Worm (Caenorhabditis elegans): ENCODE measurements around the gene sip-1.

sip-1 gene

ce11 chrIII:10470927-10471326, 35.7 kb downstream of the sip-1 start, which contains the start of gene cul-1:
TSS of gene cul-1 (plus strand) at chrIII:10471237.
- TF ChIP-seq mab-5 (tag; optimal IDR thresholded peaks at IDR 0.05) = no peak
- TF ChIP-seq nhr-12 (tag; optimal IDR thresholded peaks at IDR 0.05) = no peak
- TF ChIP-seq hlh-1 (tag; optimal IDR thresholded peaks at IDR 0.05) = peak; percentile 43

DNA sequence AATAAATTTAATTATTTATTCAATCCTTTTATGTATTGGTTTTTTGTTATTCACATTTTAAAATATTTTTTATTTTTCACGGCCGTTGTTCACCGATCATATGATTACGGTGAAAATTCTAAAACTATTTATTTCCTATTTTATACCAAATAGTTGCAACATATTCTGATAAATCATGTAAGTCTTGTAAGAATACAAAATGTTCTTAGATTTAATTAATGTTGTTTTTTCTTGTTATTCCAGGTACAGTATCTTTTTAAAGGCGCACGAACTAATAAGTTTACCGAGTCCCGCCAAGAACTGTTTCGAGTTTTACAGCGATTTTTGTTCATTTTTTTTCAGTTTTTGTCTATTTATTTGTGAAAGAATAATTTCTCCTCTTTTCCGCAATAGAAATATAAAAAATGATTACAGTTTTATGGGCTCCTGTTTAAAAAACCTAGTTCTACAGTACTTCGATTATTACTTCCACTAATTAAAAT, 37.0 kb downstream of the sip-1 start, which contains the start of gene D2045.5:
Gene D2045.5, minus strand, starts transcription at position 51 of the 482 bp plus-strand sequence.
- TF ChIP-seq drap-1 (GFP tag; optimal IDR thresholded peaks at IDR 0.05) (no peak), ceh-43 (GFP tag; optimal IDR thresholded peaks at IDR 0.05) (no peak), ceh-39 (tag; optimal IDR thresholded peaks at IDR 0.05) (no peak), elt-1 (tag; optimal IDR thresholded peaks at IDR 0.05; ENCODE audit: borderline replicate concordance, insufficient read depth) (no peak), nhr-12 (tag; optimal IDR thresholded peaks at IDR 0.05) (no peak), mls-2 (tag; optimal IDR thresholded peaks at IDR 0.05) (no peak), cnd-1 (tag; optimal IDR thresholded peaks at IDR 0.05) (no peak), ceh-83 (GFP tag; optimal IDR thresholded peaks at IDR 0.05) (no peak), mab-5 (tag; optimal IDR thresholded peaks at IDR 0.05) (no peak), unc-120 (tag; optimal IDR thresholded peaks at IDR 0.05; ENCODE audit: poor library complexity, severe bottlenecking) (no peak)

ce11 chrIII:10464455-10464854, 42.1 kb downstream of the sip-1 start:
- TF ChIP-seq unc-62 (GFP tag; optimal IDR thresholded peaks at IDR 0.05) (no peak), nhr-2 (tag; optimal IDR thresholded peaks at IDR 0.05) (no peak), drap-1 (GFP tag; optimal IDR thresholded peaks at IDR 0.05) (no peak), ces-1 (GFP tag; optimal IDR thresholded peaks at IDR 0.05) (no peak), snpc-4 (tag; optimal IDR thresholded peaks at IDR 0.05) (no peak), nhr-28 (tag; optimal IDR thresholded peaks at IDR 0.05) (no peak), M03D4.4 (tag; optimal IDR thresholded peaks at IDR 0.05) (no peak), ceh-39 (tag; optimal IDR thresholded peaks at IDR 0.05) (no peak), nhr-237 (tag; optimal IDR thresholded peaks at IDR 0.05) (no peak), lin-32 (GFP tag; optimal IDR thresholded peaks at IDR 0.05) (no peak), blmp-1 (tag; optimal IDR thresholded peaks at IDR 0.05) (no peak)

DNA sequence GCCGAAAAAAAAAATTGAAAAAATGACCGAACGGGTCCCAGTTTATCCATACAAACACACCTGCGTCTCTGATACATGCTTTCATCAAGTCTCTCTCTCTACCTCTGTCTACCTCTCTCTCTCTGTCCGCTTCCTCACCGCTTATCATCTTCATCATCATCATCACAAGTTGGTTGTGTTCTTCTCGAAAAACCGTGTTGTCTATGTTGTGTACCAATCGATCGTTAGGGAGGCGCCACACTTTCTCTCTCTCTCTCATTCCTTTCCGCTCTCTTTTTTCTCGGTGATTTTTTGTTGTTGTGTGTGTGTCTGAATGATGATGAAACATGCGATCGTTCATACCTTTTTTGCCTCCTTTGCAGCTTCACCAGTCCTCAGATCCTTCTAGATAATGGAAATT, 42.9 kb downstream of the sip-1 start:
- TF ChIP-seq M03D4.4 (tag; optimal IDR thresholded peaks at IDR 0.05) (no peak), ham-2 (GFP tag; optimal IDR thresholded peaks at IDR 0.05) (peak; percentile 6)

- TF ChIP-seq lin-13 (tag; optimal IDR thresholded peaks at IDR 0.05) (no peak), nhr-28 (tag; optimal IDR thresholded peaks at IDR 0.05) (no peak), sptf-1 (tag; optimal IDR thresholded peaks at IDR 0.05) (no peak), ceh-83 (GFP tag; optimal IDR thresholded peaks at IDR 0.05) (no peak), lin-32 (GFP tag; optimal IDR thresholded peaks at IDR 0.05) (no peak), elt-3 (tag; optimal IDR thresholded peaks at IDR 0.05) (no peak), elt-1 (tag; optimal IDR thresholded peaks at IDR 0.05; ENCODE audit: borderline replicate concordance, insufficient read depth) (no peak), mls-2 (tag; optimal IDR thresholded peaks at IDR 0.05) (no peak), ces-1 (GFP tag; optimal IDR thresholded peaks at IDR 0.05) (no peak), unc-39 (tag; optimal IDR thresholded peaks at IDR 0.05) (no peak), snpc-4 (tag; optimal IDR thresholded peaks at IDR 0.05) (no peak), nhr-76 (tag; optimal IDR thresholded peaks at IDR 0.05) (no peak), ham-2 (GFP tag; optimal IDR thresholded peaks at IDR 0.05) (no peak), ztf-11 (tag; optimal IDR thresholded peaks at IDR 0.05) (no peak), flh-1 (GFP tag; optimal IDR thresholded peaks at IDR 0.05) (no peak), nhr-2 (tag; optimal IDR thresholded peaks at IDR 0.05) (no peak), nhr-12 (tag; optimal IDR thresholded peaks at IDR 0.05) (no peak), cnd-1 (tag; optimal IDR thresholded peaks at IDR 0.05) (no peak)
Measured at ce11 chrIII:10462935-10463548, 43.6 kb downstream of the sip-1 start.

- TF ChIP-seq unc-120 (tag; optimal IDR thresholded peaks at IDR 0.05; ENCODE audit: poor library complexity, severe bottlenecking) (peak; percentile 98), ham-2 (GFP tag; optimal IDR thresholded peaks at IDR 0.05) (peak; percentile 96), hlh-1 (tag; optimal IDR thresholded peaks at IDR 0.05) (peak; percentile 92), mls-2 (tag; optimal IDR thresholded peaks at IDR 0.05) (peak; percentile 100), lsy-2 (tag; optimal IDR thresholded peaks at IDR 0.05) (peak; percentile 68), nhr-237 (tag; optimal IDR thresholded peaks at IDR 0.05) (peak; percentile 66), ceh-39 (tag; optimal IDR thresholded peaks at IDR 0.05) (peak; percentile 54), M03D4.4 (tag; optimal IDR thresholded peaks at IDR 0.05) (peak; percentile 98), snpc-4 (tag; optimal IDR thresholded peaks at IDR 0.05) (no peak), flh-1 (GFP tag; optimal IDR thresholded peaks at IDR 0.05) (peak; percentile 93), nhr-12 (tag; optimal IDR thresholded peaks at IDR 0.05) (peak; percentile 100), sptf-1 (tag; optimal IDR thresholded peaks at IDR 0.05) (peak; percentile 99), pha-4 (tag; optimal IDR thresholded peaks at IDR 0.05) (peak; percentile 91), bed-3 (GFP tag; optimal IDR thresholded peaks at IDR 0.05) (peak; percentile 96), tbx-8 (GFP tag; optimal IDR thresholded peaks at IDR 0.05) (peak; percentile 90), lin-13 (tag; optimal IDR thresholded peaks at IDR 0.05) (peak; percentile 95), ceh-43 (GFP tag; optimal IDR thresholded peaks at IDR 0.05) (peak; percentile 97), mab-5 (tag; optimal IDR thresholded peaks at IDR 0.05) (peak; percentile 62), ceh-83 (GFP tag; optimal IDR thresholded peaks at IDR 0.05) (peak; percentile 93), unc-62 (GFP tag; optimal IDR thresholded peaks at IDR 0.05) (peak; percentile 81), zip-8 (tag; optimal IDR thresholded peaks at IDR 0.05) (no peak), mep-1 (tag; optimal IDR thresholded peaks at IDR 0.05) (peak; percentile 76), sem-2 (GFP tag; optimal IDR thresholded peaks at IDR 0.05) (peak; percentile 95), nhr-76 (tag; optimal IDR thresholded peaks at IDR 0.05) (peak; percentile 98), blmp-1 (tag; optimal IDR thresholded peaks at IDR 0.05) (peak; percentile 91), cnd-1 (tag; optimal IDR thresholded peaks at IDR 0.05) (peak; percentile 98), lin-32 (GFP tag; optimal IDR thresholded peaks at IDR 0.05) (peak; percentile 97)
Measured at ce11 chrIII:10461164-10461546, 45.4 kb downstream of the sip-1 start, which contains the start of gene atx-2. TSS of gene atx-2 (plus strand) at chrIII:10461389.

Measured in whole organism, mixed stage, embryonic.